Fruit fly (Drosophila melanogaster): ENCODE data around the gene CG9119.

CG9119 gene

DNA sequence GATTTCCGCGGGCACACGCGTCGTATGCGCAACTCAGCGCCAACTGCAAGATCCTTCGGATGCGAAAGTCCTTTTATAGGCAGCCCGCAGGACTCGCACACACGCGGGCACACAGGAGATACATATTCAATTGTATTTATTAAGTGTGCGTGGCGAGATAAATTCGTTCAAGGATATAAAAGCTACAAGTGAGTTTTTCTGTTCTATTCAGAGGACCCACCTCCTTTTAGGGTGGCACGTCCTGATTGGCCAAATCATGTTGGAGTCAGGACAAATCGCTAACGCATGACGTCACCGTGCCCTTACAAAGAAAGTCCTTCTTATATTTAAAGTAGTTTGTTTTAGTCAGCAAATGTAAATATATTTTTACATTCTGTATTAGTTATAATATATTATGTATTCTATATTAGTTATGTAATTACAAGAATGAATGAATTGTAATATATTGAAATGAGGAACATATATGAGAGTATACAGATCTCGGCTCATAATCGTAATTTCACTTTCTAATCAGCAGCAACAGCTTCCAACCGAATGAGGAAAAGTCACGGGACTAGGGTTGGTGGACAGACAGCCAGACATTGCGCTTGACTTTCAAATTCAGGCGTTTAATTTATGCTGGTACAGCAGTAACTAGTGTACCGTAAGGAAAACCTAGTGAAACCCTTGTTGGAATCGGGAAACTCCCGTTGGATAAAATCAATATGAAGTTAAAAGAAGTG is 11.3 kb downstream of the CG9119 start, which contains the start of gene Trhn (continued):
- TF ChIP-seq CG15269 (tag; optimal IDR thresholded peaks at IDR 0.05) (peak; percentile 7), CG13424 (tag; optimal IDR thresholded peaks at IDR 0.05) (peak; percentile 36), CG2712 (tag; optimal IDR thresholded peaks at IDR 0.05) (peak; percentile 34), Fer1 (GFP tag; optimal IDR thresholded peaks at IDR 0.05) (peak; percentile 38), CG17359 (tag; optimal IDR thresholded peaks at IDR 0.05) (peak; percentile 36), CG7839 (tag; optimal IDR thresholded peaks at IDR 0.05) (peak; percentile 29), Meics (GFP tag; optimal IDR thresholded peaks at IDR 0.05) (peak; percentile 31), CG3847 (GFP tag; IDR thresholded peaks at IDR 0.05) (no peak), D19A (tag; optimal IDR thresholded peaks at IDR 0.05) (peak; percentile 76), Blimp-1 (GFP tag; optimal IDR thresholded peaks at IDR 0.05) (peak; percentile 11), shn (GFP tag; optimal IDR thresholded peaks at IDR 0.05) (no peak), CG2678 (tag; optimal IDR thresholded peaks at IDR 0.05) (peak; percentile 70), CG11504 (tag; optimal IDR thresholded peaks at IDR 0.05) (peak; percentile 53), p53 (GFP tag; optimal IDR thresholded peaks at IDR 0.05) (no peak), CG33557 (GFP tag; optimal IDR thresholded peaks at IDR 0.05) (no peak), CG13296 (GFP tag; optimal IDR thresholded peaks at IDR 0.05) (peak; percentile 26), Hr51 (GFP tag; optimal IDR thresholded peaks at IDR 0.05) (peak in 1 of 2 experiments; percentile 41), eyg (GFP tag; optimal IDR thresholded peaks at IDR 0.05) (no peak), ranshi (GFP tag; IDR thresholded peaks at IDR 0.05) (no peak)

DNA sequence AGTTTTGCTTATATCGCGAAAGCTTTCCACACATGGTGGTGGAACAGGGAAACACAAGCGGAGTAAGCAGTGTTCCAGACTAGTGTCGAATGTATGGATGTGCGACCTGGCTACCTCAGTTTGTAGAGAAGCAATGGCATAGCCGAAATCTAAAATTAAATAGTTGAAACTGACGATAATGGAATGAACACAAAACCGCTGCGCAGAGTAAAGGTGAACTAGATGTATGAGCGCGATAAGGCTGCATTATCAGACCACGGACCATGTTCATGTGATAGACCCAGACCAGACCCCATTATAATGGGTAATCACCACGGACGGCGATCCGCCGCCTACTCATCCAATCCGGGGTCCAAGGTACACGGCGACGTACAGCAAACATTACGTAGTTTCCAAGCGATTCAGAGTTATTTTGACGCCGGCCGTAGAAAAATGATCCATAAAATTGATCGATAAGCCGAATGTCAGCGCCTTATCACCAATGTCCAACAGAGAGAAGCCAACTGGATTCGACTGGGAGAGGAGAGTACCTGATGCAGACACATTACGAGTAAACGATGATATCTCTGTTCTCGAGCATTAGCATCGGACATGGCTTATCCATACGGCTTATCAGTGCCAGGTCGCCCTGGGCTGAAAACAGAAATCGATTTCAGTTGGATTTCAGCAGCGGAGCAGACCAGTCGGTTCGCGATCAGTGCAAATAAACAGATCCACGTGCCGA is 15.5 kb downstream of the CG9119 start, which contains the start of gene CG13912:
CG13912 (plus strand) TSS at position 653 of the 724 bp plus-strand sequence.
- TF ChIP-seq dmrt99B (tag; optimal IDR thresholded peaks at IDR 0.05) = peak; percentile 9
- TF ChIP-seq jing (GFP tag; optimal IDR thresholded peaks at IDR 0.05) = no peak
- no peak for TF ChIP-seq CG3065 (GFP tag; optimal IDR thresholded peaks at IDR 0.05)
- no peak for TF ChIP-seq CG12071 (GFP tag; optimal IDR thresholded peaks at IDR 0.05)
- TF ChIP-seq ranshi (GFP tag; IDR thresholded peaks at IDR 0.05) = 0 out of 2 replicates have a peak, but pooled peaks have one; percentile 14
- peak; percentile 24; the same call in 1 of the 2 replicates for TF ChIP-seq sob (GFP tag; IDR thresholded peaks at IDR 0.05)
- no peak for TF ChIP-seq CG4328 (GFP tag; optimal IDR thresholded peaks at IDR 0.05)
- no peak for TF ChIP-seq CG15479 (GFP tag; optimal IDR thresholded peaks at IDR 0.05)
- no peak for TF ChIP-seq CG3407 (GFP tag; optimal IDR thresholded peaks at IDR 0.05)
- no peak for TF ChIP-seq CG4360 (GFP tag; IDR thresholded peaks at IDR 0.05)
- TF ChIP-seq CG14441 (GFP tag; IDR thresholded peaks at IDR 0.05) = 0 out of 2 replicates have a peak, but pooled peaks have one; percentile 6
- TF ChIP-seq CG17802 (tag; optimal IDR thresholded peaks at IDR 0.05) = peak; percentile 60
- no peak for TF ChIP-seq trem (tag; optimal IDR thresholded peaks at IDR 0.05)
- no peak for TF ChIP-seq aop (GFP tag; IDR thresholded peaks at IDR 0.05)
- no peak for TF ChIP-seq sim (GFP tag; IDR thresholded peaks at IDR 0.05)
- no peak for TF ChIP-seq Neu2 (GFP tag; optimal IDR thresholded peaks at IDR 0.05; ENCODE audit: borderline replicate concordance)
- TF ChIP-seq mld (GFP tag; IDR thresholded peaks at IDR 0.05; ENCODE audit: partially characterized antibody) = no peak
- peak; percentile 84; the same call in 3 of the 4 replicates for TF ChIP-seq chinmo (GFP tag; IDR thresholded peaks at IDR 0.05; ENCODE audit: partially characterized antibody)
- TF ChIP-seq ham (GFP tag; IDR thresholded peaks at IDR 0.05) = no peak
- no peak for TF ChIP-seq lmd (GFP tag; IDR thresholded peaks at IDR 0.05)
- TF ChIP-seq CG1832 (GFP tag; optimal IDR thresholded peaks at IDR 0.05) = no peak
- no peak for TF ChIP-seq btn (GFP tag; optimal IDR thresholded peaks at IDR 0.05)
- no peak for TF ChIP-seq hth (optimal IDR thresholded peaks at IDR 0.05)
- TF ChIP-seq CG6791 (GFP tag; IDR thresholded peaks at IDR 0.05; ENCODE audit: partially characterized antibody) = peak; percentile 45; the same call in 1 of the 3 replicates
- peak; percentile 18 for TF ChIP-seq Vsx1 (GFP tag; optimal IDR thresholded peaks at IDR 0.05)
- TF ChIP-seq CG12744 (GFP tag; optimal IDR thresholded peaks at IDR 0.05) = no peak
- TF ChIP-seq luna (GFP tag; optimal IDR thresholded peaks at IDR 0.05) = no peak
- no peak for TF ChIP-seq CG30431 (GFP tag; optimal IDR thresholded peaks at IDR 0.05)
- no peak for TF ChIP-seq Doc3 (GFP tag; IDR thresholded peaks at IDR 0.05; ENCODE audit: partially characterized antibody)
